Worm (Caenorhabditis elegans) whole organism, L4 larva: ENCODE results near the gene C50F4.16.

Source experiments
- F10B5.3 ChIP-seq: sonication (generic microtip); optimal IDR thresholded peaks from 2 replicates; lab custom pipeline; 2016; ENCODE audit warnings: mild to moderate bottlenecking, missing genetic modification characterization, missing compliant biosample characterization
- F49E8.2 ChIP-seq: sonication (generic microtip); optimal IDR thresholded peaks from 2 replicates; lab custom pipeline; 2016; ENCODE audit warnings: missing compliant biosample characterization, mild to moderate bottlenecking, missing genetic modification characterization, borderline replicate concordance
- T20F7.1 ChIP-seq: fragments of 200-800 bp; sonication (Bioruptor generic); optimal IDR thresholded peaks from 2 replicates; lab custom pipeline; 2018; ENCODE audit warnings: mild to moderate bottlenecking, missing genetic modification characterization, missing compliant biosample characterization
- ZK337.2 ChIP-seq: fragments of 200-800 bp; sonication (Bioruptor generic); IDR thresholded peaks from 2 replicates; pipeline ENCODE4 v1.3.6; 2022; ENCODE audit warnings: missing genetic modification reagents, missing genetic modification characterization, missing compliant biosample characterization
- aha-1 ChIP-seq: fragments of 150-350 bp; peaks from one replicate; lab custom pipeline; 2014; ENCODE audit warnings: missing biosample characterization, missing genetic modification characterization
- ama-1 ChIP-seq: fragments of 150-350 bp; optimal IDR thresholded peaks from 2 replicates; lab custom pipeline; 2014; ENCODE audit warnings: inconsistent platforms, mixed read lengths
- arid-1 ChIP-seq: fragments of 200-800 bp; sonication (Bioruptor generic); conservative IDR thresholded peaks from 2 replicates; pipeline ENCODE4 v1.3.6; 2022; ENCODE audit warnings: missing genetic modification reagents, missing genetic modification characterization, missing compliant biosample characterization
- ceh-20 ChIP-seq: fragments of 200-800 bp; sonication (Bioruptor generic); IDR thresholded peaks from 2 replicates; pipeline ENCODE4 v1.3.6; 2022; ENCODE audit warnings: missing genetic modification reagents, missing genetic modification characterization, missing compliant biosample characterization
- ceh-62 ChIP-seq: sonication (generic microtip); optimal IDR thresholded peaks from 2 replicates; lab custom pipeline; 2017; ENCODE audit warnings: missing biosample characterization, missing genetic modification characterization
- ceh-82 ChIP-seq: sonication (generic microtip); optimal IDR thresholded peaks from 2 replicates; lab custom pipeline; 2017; ENCODE audit warnings: missing biosample characterization, missing genetic modification characterization
- ces-1 ChIP-seq: fragments of 150-350 bp; sonication (generic microtip); optimal IDR thresholded peaks from 4 replicates; lab custom pipeline; 2014; ENCODE audit warnings: missing biosample characterization, missing genetic modification reagents, missing genetic modification characterization
- cey-2 ChIP-seq: sonication (generic microtip); optimal IDR thresholded peaks from 3 replicates; lab custom pipeline; 2017; ENCODE audit warnings: missing genetic modification characterization, mild to moderate bottlenecking, missing compliant biosample characterization, antibody characterized with exemption, borderline replicate concordance; ENCODE audit not compliant: insufficient read depth
- daf-16 ChIP-seq, 3 experiments: sonication (generic microtip); optimal IDR thresholded peaks; 2 replicates each; lab custom pipeline; 2016 to 2017; ENCODE audit warnings: missing genetic modification characterization in 3 of 3, missing genetic modification reagents in 3 of 3, mild to moderate bottlenecking in 2 of 3, missing compliant biosample characterization in 2 of 3, missing biosample characterization in 1 of 3, moderate library complexity in 1 of 3
- daf-8 ChIP-seq: fragments of 200-800 bp; sonication (Bioruptor generic); IDR thresholded peaks from 2 replicates; pipeline ENCODE4 v1.3.6; 2022; ENCODE audit warnings: missing genetic modification characterization, missing compliant biosample characterization
- dmd-6 ChIP-seq: fragments of 200-800 bp; sonication (Bioruptor generic); IDR thresholded peaks from 2 replicates; pipeline ENCODE4 v1.3.6; 2022; ENCODE audit warnings: missing genetic modification reagents, missing genetic modification characterization, missing compliant biosample characterization
- dmd-8 ChIP-seq: fragments of 200-800 bp; sonication (Bioruptor generic); IDR thresholded peaks from 2 replicates; pipeline ENCODE4 v1.3.6; 2022; ENCODE audit warnings: missing genetic modification characterization, missing compliant biosample characterization
- dve-1 ChIP-seq: sonication (generic microtip); optimal IDR thresholded peaks from 2 replicates; lab custom pipeline; 2017; ENCODE audit warnings: antibody characterized with exemption, mild to moderate bottlenecking, missing genetic modification characterization, missing compliant biosample characterization; ENCODE audit not compliant: insufficient read depth
- egl-27 ChIP-seq: sonication (generic microtip); optimal IDR thresholded peaks from 3 replicates; lab custom pipeline; 2017; ENCODE audit warnings: missing biosample characterization, missing genetic modification reagents, missing genetic modification characterization
- fkh-10 ChIP-seq: fragments of 150-350 bp; optimal IDR thresholded peaks from 2 replicates; lab custom pipeline; 2014; ENCODE audit warnings: missing biosample characterization, missing genetic modification reagents, missing genetic modification characterization
- hlh-11 ChIP-seq: fragments of 200-800 bp; sonication (Bioruptor generic); optimal IDR thresholded peaks from 2 replicates; lab custom pipeline; 2018; ENCODE audit warnings: mild to moderate bottlenecking, missing genetic modification characterization, missing compliant biosample characterization
- hlh-30 ChIP-seq: sonication (generic microtip); optimal IDR thresholded peaks from 2 replicates; lab custom pipeline; 2017; ENCODE audit warnings: antibody characterized with exemption, mild to moderate bottlenecking, missing genetic modification characterization, missing compliant biosample characterization; ENCODE audit not compliant: insufficient read depth
- hmg-1.1 ChIP-seq: fragments of 200-800 bp; sonication (Bioruptor generic); IDR thresholded peaks from 2 replicates; pipeline ENCODE4 v1.3.6; 2022; ENCODE audit warnings: missing genetic modification reagents, missing genetic modification characterization, missing compliant biosample characterization
- lin-29 ChIP-seq: fragments of 200-800 bp; sonication (Bioruptor generic); IDR thresholded peaks from 2 replicates; pipeline ENCODE4 v1.3.6; 2022; ENCODE audit warnings: missing genetic modification reagents, missing genetic modification characterization, missing compliant biosample characterization
- madf-5 ChIP-seq, 2 experiments: fragments of 200-800 bp; sonication (Bioruptor generic); IDR thresholded peaks; 2 replicates each; pipeline ENCODE4 v1.3.6; 2022; ENCODE audit warnings: missing compliant biosample characterization in 2 of 2, missing genetic modification characterization in 2 of 2
- madf-9 ChIP-seq: fragments of 200-800 bp; sonication (Bioruptor generic); conservative IDR thresholded peaks from 2 replicates; pipeline ENCODE4 v1.3.6; 2022; ENCODE audit warnings: missing genetic modification reagents, missing genetic modification characterization, missing compliant biosample characterization
- mdl-1 ChIP-seq, 2 experiments: fragments of 150-350 bp in 1 of 2; sonication (generic microtip) in 1 of 2; optimal IDR thresholded peaks; 2 replicates each; lab custom pipeline; 2014 to 2017; ENCODE audit warnings: missing biosample characterization in 2 of 2, missing genetic modification characterization in 2 of 2
- mes-2 ChIP-seq: sonication (generic microtip); optimal IDR thresholded peaks from 2 replicates; lab custom pipeline; 2016; ENCODE audit warnings: missing genotype, mild to moderate bottlenecking, missing genetic modification characterization, missing compliant biosample characterization; ENCODE audit not compliant: poor library complexity, severe bottlenecking
- mxl-2 ChIP-seq: fragments of 200-800 bp; sonication (Bioruptor generic); conservative IDR thresholded peaks from 2 replicates; pipeline ENCODE4 v1.3.6; 2022; ENCODE audit warnings: missing genetic modification reagents, missing genetic modification characterization, missing compliant biosample characterization
- mxl-3 ChIP-seq: fragments of 200-800 bp; sonication (Bioruptor generic); optimal IDR thresholded peaks from 2 replicates; lab custom pipeline; 2018; ENCODE audit warnings: mild to moderate bottlenecking, missing genetic modification characterization, missing compliant biosample characterization
- nhr-11 ChIP-seq: fragments of 150-350 bp; optimal IDR thresholded peaks from 2 replicates; lab custom pipeline; 2014; ENCODE audit warnings: missing biosample characterization, missing genetic modification characterization
- nhr-28 ChIP-seq: fragments of 150-350 bp; optimal IDR thresholded peaks from 2 replicates; lab custom pipeline; 2014; ENCODE audit warnings: missing biosample characterization, missing genetic modification characterization
- nhr-42 ChIP-seq: fragments of 200-800 bp; sonication (Bioruptor generic); IDR thresholded peaks from 2 replicates; pipeline ENCODE4 v1.3.6; 2022; ENCODE audit warnings: missing genetic modification characterization, missing compliant biosample characterization
- nhr-6 ChIP-seq: fragments of 150-350 bp; optimal IDR thresholded peaks from 2 replicates; lab custom pipeline; 2014; ENCODE audit warnings: missing biosample characterization, missing genetic modification characterization
- nhr-77 ChIP-seq: fragments of 150-350 bp; optimal IDR thresholded peaks from 2 replicates; lab custom pipeline; 2014; ENCODE audit warnings: missing biosample characterization, missing genetic modification characterization
- pqm-1 ChIP-seq: sonication (generic microtip); optimal IDR thresholded peaks from 2 replicates; lab custom pipeline; 2017; ENCODE audit warnings: missing biosample characterization, missing genetic modification characterization
- sdz-12 ChIP-seq: fragments of 200-800 bp; sonication (Bioruptor generic); optimal IDR thresholded peaks from 2 replicates; lab custom pipeline; 2018; ENCODE audit warnings: mild to moderate bottlenecking, missing genetic modification characterization, missing compliant biosample characterization
- spr-1 ChIP-seq: sonication (generic microtip); optimal IDR thresholded peaks from 2 replicates; lab custom pipeline; 2016; ENCODE audit warnings: mild to moderate bottlenecking, missing genetic modification characterization, missing compliant biosample characterization
- tag-97 ChIP-seq: fragments of 200-800 bp; sonication (Bioruptor generic); IDR thresholded peaks from 2 replicates; pipeline ENCODE4 v1.3.6; 2022; ENCODE audit warnings: missing genetic modification characterization, missing compliant biosample characterization
- tra-1 ChIP-seq: fragments of 200-800 bp; sonication (Bioruptor generic); IDR thresholded peaks from 2 replicates; pipeline ENCODE4 v1.3.6; 2022; ENCODE audit warnings: missing genetic modification reagents, missing genetic modification characterization, missing compliant biosample characterization
- unc-62 ChIP-seq, 3 experiments: fragments of 150-350 bp in 1 of 3; sonication (generic microtip); optimal IDR thresholded peaks in 2 of 3; peaks in 1 of 3; 1 replicate in 1 of 3; 2 replicates in 2 of 3; lab custom pipeline; 2014 to 2017; ENCODE audit warnings: missing biosample characterization in 3 of 3, missing genetic modification characterization in 3 of 3, missing genetic modification reagents in 3 of 3, missing genotype in 1 of 3
- vab-7 ChIP-seq: fragments of 200-800 bp; sonication (Bioruptor generic); IDR thresholded peaks from 2 replicates; pipeline ENCODE4 v1.3.6; 2022; ENCODE audit warnings: missing genetic modification reagents, missing genetic modification characterization, missing compliant biosample characterization
- zip-11 ChIP-seq: fragments of 200-800 bp; sonication (Bioruptor generic); IDR thresholded peaks from 2 replicates; pipeline ENCODE4 v1.3.6; 2022; ENCODE audit warnings: missing genetic modification characterization, missing compliant biosample characterization
- zip-2 ChIP-seq: fragments of 150-350 bp; optimal IDR thresholded peaks from 2 replicates; lab custom pipeline; 2014; ENCODE audit warnings: missing biosample characterization, missing genetic modification characterization
- ztf-7 ChIP-seq: fragments of 150-350 bp; optimal IDR thresholded peaks from 2 replicates; lab custom pipeline; 2014; ENCODE audit warnings: missing biosample characterization, missing genetic modification characterization

C50F4.16 gene

DNA sequence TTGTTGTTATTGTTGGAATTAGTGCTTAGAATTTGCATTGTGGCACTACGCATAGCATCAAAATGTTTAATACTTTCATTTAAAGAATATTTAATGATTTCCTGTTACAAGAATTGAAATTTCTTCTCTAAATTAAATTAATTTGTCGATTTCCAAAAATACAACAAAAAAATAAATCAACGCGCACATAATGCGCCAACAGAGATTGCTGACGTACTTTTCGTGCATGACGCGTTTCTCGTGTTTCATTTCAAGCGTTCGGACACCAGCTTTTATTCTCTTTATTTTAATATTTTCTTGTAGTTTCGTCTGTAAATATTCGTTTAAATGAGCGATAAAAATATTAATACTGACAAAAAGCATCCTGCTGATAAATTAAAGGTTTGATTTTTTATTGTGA, 27.8 kb downstream of the C50F4.16 start, which contains the start of gene eif-2Bdelta (continued):
- TF ChIP-seq hmg-1.1 (GFP tag; lab: Robert Waterston, UW): no peak

DNA sequence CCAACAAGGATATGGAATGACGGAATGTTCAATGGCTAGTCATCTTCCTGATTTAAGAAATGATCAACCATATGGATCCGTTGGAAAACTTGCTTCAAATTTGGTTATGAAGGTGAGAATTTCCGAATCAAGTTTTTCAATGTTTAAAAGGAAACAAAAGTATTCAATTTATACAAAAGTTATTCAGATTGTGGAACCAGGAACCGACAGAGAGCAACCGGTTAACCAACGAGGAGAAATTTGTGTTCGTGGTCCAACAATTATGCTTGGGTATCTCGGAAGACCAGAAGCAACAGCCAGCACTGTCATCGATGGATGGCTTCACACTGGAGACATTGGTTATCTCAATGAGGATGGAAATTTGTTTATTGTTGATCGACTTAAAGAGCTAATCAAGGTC, 31.8 kb downstream of the C50F4.16 start:
- TF ChIP-seq hlh-30 (tag; lab: Kevin White, UChicago) (no peak), unc-62 (GFP tag; optimal IDR thresholded peaks at IDR 0.05 in 1 of 2; lab: Kevin White, UChicago) (peak in 1 of 2 experiments; percentile 32), unc-62 (tag; optimal IDR thresholded peaks at IDR 0.05; lab: Kevin White, UChicago) (no peak), aha-1 (peak; percentile 97)

DNA sequence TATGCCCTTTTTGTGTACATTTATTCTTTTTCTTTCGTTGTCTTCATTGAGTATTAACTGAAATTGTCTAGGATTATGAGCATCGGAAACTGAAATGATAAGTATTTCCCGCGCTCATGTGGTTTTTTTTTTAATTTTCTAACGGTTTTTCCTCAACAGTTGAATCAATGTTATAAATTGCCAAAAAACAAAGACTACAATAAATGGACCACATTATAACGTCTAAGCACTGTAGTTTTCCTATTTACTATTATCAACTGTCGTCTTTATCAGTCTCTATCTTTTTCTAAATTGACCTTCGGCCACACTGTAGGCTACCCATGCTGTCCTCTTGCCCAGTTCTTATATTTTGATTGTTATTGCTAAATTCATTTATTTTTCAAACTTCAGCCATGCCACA, 33.7 kb downstream of the C50F4.16 start, which contains the start of gene acs-14:
acs-14 (plus strand) TSS at position 391 of the 400 bp plus-strand sequence.
- TF ChIP-seq nhr-42 (GFP tag; lab: Robert Waterston, UW) (no peak), ZK337.2 (no peak), mes-2 (no peak), arid-1 (GFP tag; lab: Robert Waterston, UW) (no peak), ceh-82 (no peak), cey-2 (tag; lab: Kevin White, UChicago) (no peak), dve-1 (peak; percentile 26), F49E8.2 (tag; lab: Kevin White, UChicago) (no peak), ceh-20 (GFP tag; lab: Robert Waterston, UW) (no peak), mxl-3 (GFP tag; lab: Kevin White, UChicago) (no peak), zip-11 (GFP tag; lab: Robert Waterston, UW) (no peak), pqm-1 (tag; lab: Kevin White, UChicago) (peak; percentile 23), daf-8 (GFP tag; lab: Robert Waterston, UW) (no peak), madf-9 (no peak), zip-2 (tag; lab: Kevin White, UChicago) (no peak), nhr-6 (no peak), ztf-7 (tag; lab: Kevin White, UChicago) (no peak), F10B5.3 (tag; lab: Kevin White, UChicago) (no peak), fkh-10 (GFP tag; lab: Kevin White, UChicago) (no peak), ces-1 (GFP tag; lab: Kevin White, UChicago) (no peak), tra-1 (GFP tag; lab: Robert Waterston, UW) (no peak), T20F7.1 (no peak), mdl-1 (tag; optimal IDR thresholded peaks at IDR 0.05; lab: Kevin White, UChicago) (no peak), dmd-6 (peak; percentile 34; the same call in 1 of the 2 replicates), spr-1 (tag; lab: Kevin White, UChicago) (no peak), vab-7 (no peak), daf-16 (GFP tag; optimal IDR thresholded peaks at IDR 0.05; lab: Kevin White, UChicago) (no peak), daf-16 (tag; optimal IDR thresholded peaks at IDR 0.05; lab: Kevin White, UChicago) (peak; percentile 56), sdz-12 (GFP tag; lab: Kevin White, UChicago) (no peak), dmd-8 (GFP tag; lab: Robert Waterston, UW) (no peak), aha-1 (peak; percentile 74), mxl-2 (GFP tag; lab: Robert Waterston, UW) (no peak), nhr-77 (tag; lab: Kevin White, UChicago) (no peak), hlh-11 (tag; lab: Kevin White, UChicago) (peak; percentile 16), ceh-62 (tag; lab: Kevin White, UChicago) (no peak), hmg-1.1 (GFP tag; lab: Robert Waterston, UW) (no peak), tag-97 (no peak), ama-1 (lab: Kevin White, UChicago) (no peak), lin-29 (no peak), nhr-28 (peak; percentile 50), egl-27 (tag; lab: Kevin White, UChicago) (no peak), nhr-11 (tag; lab: Kevin White, UChicago) (no peak), madf-5 (GFP tag; IDR thresholded peaks at IDR 0.05; lab: Robert Waterston, UW) (no peak)
